Fruit fly (Drosophila melanogaster): ENCODE data around the gene CG8507.

CG8507 gene

DNA sequence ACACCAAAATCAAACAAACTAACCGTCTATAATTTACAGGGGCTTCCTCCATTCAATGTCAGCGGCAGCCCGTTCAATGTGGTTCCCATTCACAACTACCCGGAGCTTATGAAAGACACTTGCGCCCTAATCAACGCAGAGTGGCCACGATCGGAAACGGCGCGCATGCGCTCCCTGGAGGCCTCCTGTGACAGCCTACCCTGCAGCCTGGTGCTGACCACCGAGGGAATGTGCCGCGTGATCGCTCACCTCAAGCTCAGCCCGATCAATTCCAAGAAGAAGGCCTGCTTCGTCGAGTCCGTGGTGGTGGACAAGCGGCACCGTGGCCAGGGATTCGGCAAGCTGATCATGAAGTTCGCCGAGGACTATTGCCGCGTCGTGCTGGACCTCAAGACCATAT lies 22.4 kb upstream of the CG8507 start, which contains the start of gene MED6:
TSS of gene MED6 (minus strand) at position 101 of the 400 bp plus-strand sequence.
- TF ChIP-seq CG17801 (GFP tag; optimal IDR thresholded peaks at IDR 0.05; ENCODE audit: partially characterized antibody): no peak

DNA sequence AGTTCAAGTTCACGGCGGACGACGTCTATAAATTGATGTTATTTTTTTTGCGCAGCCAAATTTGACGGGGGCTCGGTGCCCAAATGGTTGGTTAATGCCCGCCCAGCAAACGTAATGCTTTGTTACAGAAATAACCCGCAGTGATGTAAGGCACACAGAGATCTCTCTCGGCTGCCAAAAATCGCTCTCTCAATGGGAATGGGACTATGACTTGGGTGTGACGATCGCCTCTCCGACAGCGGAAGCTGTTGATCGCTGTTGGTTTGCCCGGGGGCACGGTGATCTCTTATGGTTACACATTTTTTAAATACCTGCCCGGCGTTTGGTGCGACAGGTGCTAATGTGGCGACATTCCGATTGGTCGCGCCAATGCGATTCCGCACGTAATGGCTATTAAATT lies 21.2 kb upstream of the CG8507 start:
- no peak for TF ChIP-seq CG17801 (GFP tag; optimal IDR thresholded peaks at IDR 0.05; ENCODE audit: partially characterized antibody)

DNA sequence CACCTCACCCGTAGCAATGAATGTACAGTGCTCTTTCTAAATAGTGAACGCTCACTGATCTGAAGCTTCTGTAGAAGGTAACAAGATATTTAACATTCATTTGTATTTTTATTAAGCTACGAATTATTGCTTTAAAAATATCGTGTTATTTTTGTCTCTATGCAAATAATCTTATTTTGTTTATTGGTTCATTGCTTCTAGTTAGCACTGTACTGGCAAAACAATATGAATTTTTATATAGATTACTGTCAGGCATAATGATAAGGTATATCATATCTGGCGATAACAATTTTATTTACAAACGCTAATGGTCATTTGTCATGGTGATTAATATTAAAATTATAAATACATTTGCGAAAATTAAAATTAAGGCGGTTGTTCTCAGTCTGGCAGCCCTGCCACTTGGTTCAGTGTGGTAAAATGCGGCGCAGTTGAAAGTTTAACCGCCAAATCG lies 19.7 kb upstream of the CG8507 start, which contains the start of gene CG9471:
TSS of gene CG9471 (minus strand) at position 24 of the 454 bp plus-strand sequence.
- TF ChIP-seq CG17801 (GFP tag; optimal IDR thresholded peaks at IDR 0.05; ENCODE audit: partially characterized antibody): peak; percentile 95

DNA sequence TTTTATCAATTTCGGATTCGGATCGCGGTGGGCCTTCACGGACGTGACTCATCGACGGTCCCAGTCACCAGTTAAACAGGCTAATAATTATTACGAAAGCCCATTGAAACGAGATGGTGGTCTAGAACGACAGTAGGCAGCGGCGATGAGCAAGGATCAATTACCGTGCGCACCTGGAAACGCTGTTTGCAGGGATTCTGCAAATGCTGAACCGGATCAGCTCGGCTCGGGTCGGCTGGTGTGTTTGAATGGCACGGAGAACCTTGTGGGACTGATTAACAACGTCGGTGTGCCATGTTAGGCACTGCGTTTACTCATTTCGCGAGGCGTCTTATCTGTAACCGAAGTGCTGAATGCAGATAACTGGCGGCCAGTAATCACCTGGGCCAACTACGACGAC lies 17.1 kb upstream of the CG8507 start, which contains the start of gene Whamy:
TSS of gene Whamy (minus strand) at position 273 of the 400 bp plus-strand sequence.
- no peak for TF ChIP-seq CG17801 (GFP tag; optimal IDR thresholded peaks at IDR 0.05; ENCODE audit: partially characterized antibody)

- TF ChIP-seq CG17801 (GFP tag; optimal IDR thresholded peaks at IDR 0.05; ENCODE audit: partially characterized antibody): no peak
Measured at dm6 chr3R:9774821-9775220, 16.5 kb upstream of the CG8507 start, which contains the start of gene topi. Gene topi (plus strand): TSS chr3R:9775121.

dm6 chr3R:9777941-9778360 lies 13.3 kb upstream of the CG8507 start, which contains the start of gene RpS29:
Gene RpS29 (plus strand): TSS chr3R:9778042.
- peak; percentile 81 for TF ChIP-seq CG17801 (GFP tag; optimal IDR thresholded peaks at IDR 0.05; ENCODE audit: partially characterized antibody)

DNA sequence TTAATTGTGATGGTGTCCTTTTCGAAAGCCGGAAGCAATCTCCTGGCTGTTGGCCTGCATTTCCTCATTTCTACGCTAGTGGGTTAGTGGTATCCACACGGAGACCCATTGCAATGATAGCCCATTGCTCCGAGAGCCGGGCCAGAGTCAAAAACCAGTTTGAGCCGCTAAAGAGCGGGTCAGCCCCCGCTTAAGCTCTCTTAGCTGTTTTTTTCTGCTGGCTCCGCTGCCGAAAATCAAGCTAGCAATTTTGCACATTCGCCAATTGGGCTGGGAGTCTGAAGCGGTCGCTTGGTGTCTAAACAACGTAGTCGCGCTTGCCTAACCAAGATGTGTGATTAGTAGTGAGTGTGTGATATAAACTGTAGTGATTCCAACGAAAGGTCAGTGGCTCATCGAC lies 11.5 kb upstream of the CG8507 start, which contains the start of gene CG12947:
TSS of gene CG12947 (plus strand) at position 301 of the 400 bp plus-strand sequence.
- no peak for TF ChIP-seq CG17801 (GFP tag; optimal IDR thresholded peaks at IDR 0.05; ENCODE audit: partially characterized antibody)

DNA sequence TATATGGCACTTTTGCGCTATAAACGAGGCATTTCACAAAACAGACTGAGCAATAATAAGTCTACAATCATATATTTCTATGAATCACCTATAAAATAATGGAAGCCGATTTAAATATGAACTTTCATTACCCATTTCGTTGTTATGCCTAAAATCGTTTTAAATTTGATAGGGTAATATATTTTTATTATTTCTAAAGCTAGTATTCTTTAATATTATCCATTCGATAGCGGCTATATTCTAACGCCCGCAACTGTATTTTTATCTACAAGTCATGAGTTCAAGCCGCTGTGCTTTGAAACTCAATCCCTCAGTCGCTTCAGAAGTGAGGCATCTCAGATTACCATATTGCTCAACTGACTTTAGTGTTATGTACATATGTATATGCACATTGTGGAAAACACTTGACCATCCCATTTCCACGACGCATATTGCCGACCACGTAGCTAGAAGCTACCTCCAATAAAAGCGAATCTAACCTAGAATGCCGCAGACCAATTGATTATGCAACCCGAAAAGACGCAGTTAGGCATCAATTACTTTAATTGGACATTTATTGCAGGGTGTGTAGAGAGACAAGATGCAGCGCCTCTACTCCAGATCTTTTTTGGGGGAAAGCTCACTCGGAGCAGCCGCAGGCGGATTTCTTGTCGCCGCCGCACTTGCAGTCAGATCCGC lies 7.9 kb upstream of the CG8507 start:
- peak; percentile 55 for TF ChIP-seq CG17801 (GFP tag; optimal IDR thresholded peaks at IDR 0.05; ENCODE audit: partially characterized antibody)

DNA sequence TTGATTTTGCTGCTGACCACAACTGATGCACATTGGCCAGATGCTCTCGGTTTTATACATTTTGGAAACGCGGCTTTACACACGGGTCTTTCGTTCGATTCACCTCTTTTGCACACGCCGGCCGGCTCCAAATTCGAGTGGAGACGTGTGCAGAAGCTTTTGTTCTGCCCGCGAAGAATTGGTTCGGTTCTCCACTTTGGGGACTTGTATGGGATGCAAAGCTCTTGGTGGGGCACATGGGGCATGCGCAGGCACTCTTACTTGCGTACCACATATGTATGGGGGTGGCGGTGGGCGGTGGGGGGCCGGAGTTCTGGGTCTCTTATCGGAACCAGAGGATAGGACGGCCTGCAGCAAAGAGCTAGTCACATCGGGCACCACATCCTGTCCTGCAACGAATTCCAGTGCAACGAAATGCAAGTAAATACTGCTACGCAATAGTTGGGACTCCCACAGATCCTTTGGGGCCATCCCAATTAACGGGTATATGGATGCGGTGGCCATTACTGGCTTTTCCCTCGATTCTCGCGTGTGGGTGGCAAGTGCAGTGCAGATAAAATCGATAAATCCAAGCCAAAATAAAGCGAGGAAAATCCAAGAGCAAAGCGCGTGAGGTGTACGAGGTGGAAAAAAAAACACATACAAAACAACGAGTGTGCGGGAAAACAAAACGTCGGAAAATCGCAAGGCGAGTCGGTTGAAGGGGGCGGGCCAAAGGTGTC lies 6.8 kb upstream of the CG8507 start, which contains the start of the genes MtnA and CG8500:
TSS of gene MtnA (minus strand) at position 30 of the 722 bp plus-strand sequence.
TSS of gene CG8500 (plus strand) at position 313 of the 722 bp plus-strand sequence.
- TF ChIP-seq CG17801 (GFP tag; optimal IDR thresholded peaks at IDR 0.05; ENCODE audit: partially characterized antibody): no peak

- TF ChIP-seq CG17801 (GFP tag; optimal IDR thresholded peaks at IDR 0.05; ENCODE audit: partially characterized antibody): peak; percentile 51
Measured at dm6 chr3R:9793018-9793417, 1.7 kb downstream of the CG8507 start, which contains the start of gene CG8516. Gene CG8516 (plus strand): TSS chr3R:9793295.

DNA sequence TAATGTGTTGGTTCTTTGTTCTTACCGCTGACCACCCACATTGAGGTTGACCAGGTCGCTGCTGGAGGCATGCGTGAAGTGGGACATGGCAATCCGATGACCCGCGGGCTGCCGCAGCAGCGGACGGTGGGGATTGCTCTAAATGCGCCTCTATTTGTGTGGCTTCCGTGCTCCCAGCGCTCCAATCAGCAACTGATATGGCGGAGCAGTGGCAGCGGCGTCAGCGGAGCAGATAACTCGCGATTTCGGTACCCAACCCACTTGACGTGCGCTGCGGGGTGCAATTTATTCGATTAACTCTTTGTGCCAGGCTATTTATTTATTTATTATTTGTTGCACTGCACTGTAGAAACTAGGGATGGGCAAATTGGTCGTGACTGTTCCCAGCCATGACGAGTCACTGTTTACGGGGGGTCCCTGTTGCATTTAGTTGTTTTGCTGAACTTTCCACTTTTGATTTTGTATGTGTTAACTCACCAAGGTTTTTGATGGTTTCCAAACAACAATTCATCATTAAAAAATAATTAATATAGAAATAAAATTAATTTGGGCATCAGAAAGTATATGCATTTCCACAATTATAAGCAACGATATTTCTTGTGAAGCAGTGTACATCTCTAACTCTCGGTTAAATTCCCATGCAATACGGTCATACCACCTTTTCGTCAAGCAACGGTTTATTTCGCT lies 9.5 kb downstream of the CG8507 start, which contains the start of the genes CG9467 and CG8526:
TSS of gene CG9467 (minus strand) at position 383 of the 687 bp plus-strand sequence.
TSS of gene CG8526 (plus strand) at position 637 of the 687 bp plus-strand sequence.
- TF ChIP-seq CG17801 (GFP tag; optimal IDR thresholded peaks at IDR 0.05; ENCODE audit: partially characterized antibody): peak; percentile 8

DNA sequence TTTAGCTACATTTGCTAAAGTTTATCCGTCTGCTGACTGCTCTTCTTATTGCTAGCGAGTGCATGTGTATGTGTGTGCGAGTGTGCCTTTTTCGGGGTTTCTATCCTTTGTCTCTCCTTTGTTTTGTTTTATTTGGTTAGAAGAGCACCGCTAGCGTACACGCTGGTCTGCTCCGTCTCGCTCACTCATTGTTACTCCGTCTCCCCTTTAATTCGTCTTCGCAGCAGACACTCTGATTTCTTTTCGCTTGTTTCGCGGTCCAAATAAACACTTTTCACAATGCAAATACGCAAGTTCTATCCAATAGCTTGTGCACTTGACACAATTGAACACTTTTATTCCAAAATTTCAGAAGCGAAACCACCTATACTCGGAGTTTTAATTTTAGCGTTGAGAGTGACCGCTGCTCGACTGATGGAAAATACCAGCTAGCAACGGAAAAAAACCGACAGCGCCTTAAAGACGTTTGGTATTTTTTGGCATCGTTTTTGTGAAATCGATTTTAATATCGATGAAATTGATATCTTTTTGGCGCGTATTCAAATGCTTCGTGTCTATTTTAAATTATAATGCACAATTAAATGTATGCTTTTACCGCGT lies 17.8 kb downstream of the CG8507 start, which contains the start of gene FBXO11:
TSS of gene FBXO11 (minus strand) at position 423 of the 600 bp plus-strand sequence.
- TF ChIP-seq CG17801 (GFP tag; optimal IDR thresholded peaks at IDR 0.05; ENCODE audit: partially characterized antibody): peak; percentile 71

- TF ChIP-seq CG17801 (GFP tag; optimal IDR thresholded peaks at IDR 0.05; ENCODE audit: partially characterized antibody): no peak
Measured at dm6 chr3R:9812447-9812846, 21.2 kb downstream of the CG8507 start, which contains the start of gene CG8534. Gene CG8534 (plus strand): TSS chr3R:9812747.

dm6 chr3R:9813861-9814260 lies 22.6 kb downstream of the CG8507 start, which contains the start of gene eloF:
Gene eloF (plus strand): TSS chr3R:9814161.
- no peak for TF ChIP-seq CG17801 (GFP tag; optimal IDR thresholded peaks at IDR 0.05; ENCODE audit: partially characterized antibody)

Measured in ovary, adult (tissue).